Worm (Caenorhabditis elegans) whole organism, L4/young adult: ENCODE data around the gene noah-2.

Experiments
- dao-5 ChIP-seq: sonication (generic microtip); optimal IDR thresholded peaks from 2 replicates; lab custom pipeline; 2016; ENCODE audit warnings: missing genotype, missing genetic modification characterization, moderate library complexity, missing compliant biosample characterization
- him-1 ChIP-seq: sonication (generic microtip); optimal IDR thresholded peaks from 2 replicates; lab custom pipeline; 2016; ENCODE audit warnings: missing genotype, missing genetic modification reagents, missing genetic modification characterization, missing compliant biosample characterization

ce11 chrIV:14082956-14083355, 8.1 kb upstream of the noah-2 start:
- no peak for TF ChIP-seq him-1
- TF ChIP-seq dao-5 (tag; lab: Kevin White, UChicago) = no peak
